Fruit fly (Drosophila melanogaster) Kc167 (cell line): Measurements from ENCODE around the gene CG45690.

Experiments
- insv ChIP-seq: fragments of >200 bp; optimal IDR thresholded peaks from 3 replicates; lab custom pipeline; 2018; ENCODE audit warnings: missing external identifiers
- psq ChIP-seq: fragments of >200 bp; optimal IDR thresholded peaks from 2 replicates; lab custom pipeline; 2017; ENCODE audit warnings: missing external identifiers
- ttk ChIP-seq: sonication (Bioruptor generic); optimal IDR thresholded peaks from 2 replicates; lab custom pipeline; 2017; ENCODE audit warnings: missing external identifiers

DNA sequence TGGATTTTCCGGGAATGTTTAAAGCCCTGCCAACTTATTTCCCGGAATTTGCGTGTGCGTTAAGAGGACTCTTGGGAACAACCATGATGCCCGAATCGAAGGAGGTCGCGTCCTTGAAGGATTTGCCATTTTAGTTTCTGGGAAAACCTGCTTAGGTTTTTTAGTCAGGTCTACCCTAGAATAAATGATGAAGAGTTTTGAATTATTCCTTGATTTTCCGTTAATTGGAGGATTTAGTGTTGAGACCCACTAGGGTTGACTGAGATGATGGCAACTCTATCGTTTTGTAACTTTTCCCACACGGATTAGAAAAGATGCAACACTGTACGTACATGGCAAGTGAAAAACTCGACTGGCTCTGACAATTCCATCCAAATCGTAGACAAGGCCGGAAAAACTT, 6.8 kb upstream of the CG45690 start, which contains the start of gene dbf:
- no peak for TF ChIP-seq ttk (lab: Kevin White, UChicago)
- no peak for TF ChIP-seq psq (lab: Kevin White, UChicago)
- TF ChIP-seq insv (lab: Kevin White, UChicago), result no peak
